Fruit fly (Drosophila melanogaster) Kc167 (cell line): ENCODE data around the gene CG11588.

Experiments used
- Myc ChIP-seq: fragments of >200 bp; optimal IDR thresholded peaks from 2 replicates; lab custom pipeline; 2017; ENCODE audit warnings: missing external identifiers
- Sin3A ChIP-seq: fragments of >200 bp; optimal IDR thresholded peaks from 2 replicates; lab custom pipeline; 2018; ENCODE audit warnings: missing external identifiers
- h ChIP-seq: fragments of >200 bp; optimal IDR thresholded peaks from 3 replicates; lab custom pipeline; 2018; ENCODE audit warnings: missing external identifiers
- insv ChIP-seq: fragments of >200 bp; optimal IDR thresholded peaks from 3 replicates; lab custom pipeline; 2018; ENCODE audit warnings: missing external identifiers
- psq ChIP-seq: fragments of >200 bp; optimal IDR thresholded peaks from 2 replicates; lab custom pipeline; 2017; ENCODE audit warnings: missing external identifiers
- ttk ChIP-seq: sonication (Bioruptor generic); optimal IDR thresholded peaks from 2 replicates; lab custom pipeline; 2017; ENCODE audit warnings: missing external identifiers

The CG11588 gene

DNA sequence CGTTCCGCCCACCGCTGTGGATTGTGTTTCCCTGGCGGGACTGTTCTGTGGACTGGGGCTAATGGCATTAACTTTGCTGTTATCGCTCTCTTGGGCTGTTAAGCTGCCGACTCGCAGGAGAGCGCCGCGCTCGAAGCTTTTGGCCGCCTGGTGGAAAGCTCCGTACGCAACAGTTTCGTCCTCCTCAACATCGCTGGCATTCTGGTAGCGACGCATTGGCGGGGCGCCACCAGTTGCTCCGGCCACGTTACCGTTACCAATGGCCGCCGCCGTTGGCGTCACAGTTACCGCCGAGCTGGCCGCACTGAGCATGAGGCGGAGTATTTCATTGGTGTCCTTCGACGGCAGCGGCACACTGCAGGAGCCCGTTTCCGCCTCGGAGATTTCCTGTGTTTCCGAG lies 16.0 kb downstream of the CG11588 start:
- TF ChIP-seq ttk: no peak
- no peak for TF ChIP-seq Sin3A
- no peak for TF ChIP-seq psq (lab: Kevin White, UChicago)
- no peak for TF ChIP-seq Myc
- no peak for TF ChIP-seq insv (lab: Kevin White, UChicago)
- no peak for TF ChIP-seq h (lab: Kevin White, UChicago)

DNA sequence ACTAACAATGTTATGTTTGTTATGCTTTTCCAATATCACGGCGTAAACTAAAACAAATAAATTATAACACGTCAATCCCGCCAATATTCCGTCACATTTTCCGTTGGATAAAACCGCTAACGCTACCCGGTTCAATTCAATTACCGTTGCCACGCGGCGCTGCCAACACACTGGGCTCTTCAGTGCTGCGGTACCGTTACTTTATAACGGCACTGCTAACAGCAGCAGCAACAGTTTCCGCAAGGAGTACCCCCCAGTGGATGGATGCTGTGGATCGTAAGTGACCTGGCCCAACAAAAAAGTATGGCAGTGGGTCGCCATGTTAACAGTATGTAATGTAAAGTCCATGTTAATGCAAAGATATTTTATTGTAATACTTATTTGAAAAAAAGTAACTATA lies 17.4 kb downstream of the CG11588 start, which contains the start of gene CG44837:
CG44837 (minus strand) TSS at position 157 of the 400 bp plus-strand sequence.
- no peak for TF ChIP-seq h (lab: Kevin White, UChicago)
- no peak for TF ChIP-seq ttk
- no peak for TF ChIP-seq Myc
- no peak for TF ChIP-seq Sin3A
- no peak for TF ChIP-seq psq (lab: Kevin White, UChicago)
- TF ChIP-seq insv (lab: Kevin White, UChicago): no peak

DNA sequence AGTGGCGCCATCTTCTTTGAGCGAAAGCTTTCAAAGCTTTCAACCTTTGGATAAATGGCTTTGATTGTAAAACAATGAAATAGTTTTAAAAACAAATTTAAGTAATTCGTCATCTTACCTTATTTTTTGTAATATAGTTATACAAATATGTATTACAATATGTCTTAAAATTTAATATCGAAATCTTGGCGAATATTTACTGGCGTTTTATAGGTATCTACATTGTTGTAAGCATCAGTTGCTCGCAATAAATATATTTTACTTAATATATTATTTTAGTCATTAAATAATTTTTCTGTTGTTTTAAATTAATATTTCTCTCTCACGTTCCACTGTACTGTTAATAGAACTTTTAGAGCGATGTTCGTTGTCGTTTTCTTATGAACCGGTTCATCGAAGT lies 20.3 kb downstream of the CG11588 start, which contains the start of gene Rpt4R:
Rpt4R (plus strand) TSS at position 301 of the 400 bp plus-strand sequence.
- TF ChIP-seq Myc (no peak), Sin3A (no peak), h (lab: Kevin White, UChicago) (no peak), insv (lab: Kevin White, UChicago) (no peak), psq (lab: Kevin White, UChicago) (no peak), ttk (no peak)

DNA sequence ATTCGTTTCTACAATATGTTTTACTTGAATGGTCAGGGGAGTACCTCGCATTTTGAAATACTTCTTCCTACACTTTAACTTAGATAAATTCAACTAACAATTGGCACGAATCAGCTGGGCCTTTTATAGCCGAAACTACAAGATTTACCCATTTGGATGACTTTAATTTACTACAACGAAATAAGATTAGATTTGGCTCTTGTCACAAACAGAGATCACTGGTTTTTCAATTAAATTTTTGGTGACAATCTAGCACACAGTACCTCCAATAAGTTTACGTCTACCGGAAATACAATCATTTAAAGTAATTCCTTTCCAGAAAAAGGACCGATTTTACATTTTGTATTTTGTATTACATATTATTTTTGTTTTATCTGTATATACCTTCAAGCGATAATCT lies 23.4 kb downstream of the CG11588 start, which contains the start of gene CG5883:
CG5883 (minus strand) TSS at position 101 of the 400 bp plus-strand sequence.
- no peak for TF ChIP-seq h (lab: Kevin White, UChicago)
- TF ChIP-seq ttk: no peak
- TF ChIP-seq Myc: no peak
- no peak for TF ChIP-seq insv (lab: Kevin White, UChicago)
- no peak for TF ChIP-seq Sin3A
- TF ChIP-seq psq (lab: Kevin White, UChicago): no peak

DNA sequence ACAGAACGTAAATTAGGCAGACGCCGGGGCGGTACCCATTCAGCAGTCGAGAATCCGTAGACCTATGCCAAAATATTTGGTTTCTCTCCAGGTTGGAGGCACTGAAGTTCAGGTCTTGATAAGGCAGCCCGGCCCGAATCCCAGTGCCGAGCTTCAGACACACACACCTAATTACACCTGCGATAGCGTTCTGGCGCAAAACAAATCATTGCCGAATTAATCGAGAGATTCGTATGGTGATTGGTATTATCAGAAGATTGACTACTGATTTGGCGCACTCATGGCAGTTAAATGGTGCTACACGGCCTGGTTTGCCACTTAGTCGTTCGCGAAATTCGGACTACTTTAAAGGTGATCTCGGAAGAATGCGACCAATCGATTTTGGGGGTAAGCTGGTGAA lies 26.0 kb downstream of the CG11588 start, which contains the start of gene CG7252:
CG7252 (plus strand) TSS at position 319 of the 400 bp plus-strand sequence.
- no peak for TF ChIP-seq insv (lab: Kevin White, UChicago)
- TF ChIP-seq psq (lab: Kevin White, UChicago): no peak
- no peak for TF ChIP-seq ttk
- no peak for TF ChIP-seq Sin3A
- no peak for TF ChIP-seq Myc
- no peak for TF ChIP-seq h (lab: Kevin White, UChicago)

DNA sequence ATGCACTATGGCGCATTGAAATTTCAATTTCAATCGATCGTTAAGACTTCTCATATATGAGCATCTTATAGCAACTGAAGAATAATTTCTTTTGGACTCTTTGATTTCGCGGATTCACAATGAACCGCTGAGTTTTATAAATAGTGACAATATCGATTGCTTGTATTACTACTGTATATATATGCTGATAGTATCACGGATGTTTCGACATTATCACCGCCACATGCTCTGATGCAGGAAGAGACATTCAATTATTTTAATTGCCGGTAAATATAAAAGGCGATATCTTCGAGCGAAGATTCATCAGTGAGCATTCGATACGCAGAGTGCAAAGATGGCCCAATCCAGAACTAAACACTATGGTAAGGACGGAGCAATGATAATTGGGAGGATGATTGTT lies 28.2 kb downstream of the CG11588 start, which contains the start of gene CG17826:
CG17826 (plus strand) TSS at position 301 of the 400 bp plus-strand sequence.
- no peak for TF ChIP-seq h (lab: Kevin White, UChicago)

DNA sequence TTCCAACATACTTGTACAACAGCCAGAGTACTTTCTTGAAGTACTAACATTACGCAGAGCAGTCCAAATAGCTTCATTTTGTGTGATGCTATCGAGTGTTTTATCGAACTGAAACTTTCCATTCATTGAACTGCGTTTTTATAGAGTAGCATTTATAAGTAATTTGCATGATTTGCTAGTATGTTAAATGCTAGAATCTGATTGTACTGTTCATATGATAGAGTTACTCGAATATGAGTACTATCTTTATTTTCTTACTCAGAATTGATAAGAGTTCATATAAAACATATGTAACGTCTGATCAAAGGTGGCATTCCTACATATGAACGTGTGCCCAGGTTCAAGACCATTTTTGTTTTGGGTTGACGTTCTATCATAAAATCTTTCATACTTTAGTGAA lies 31.9 kb downstream of the CG11588 start, which contains the start of gene obst-G:
obst-G (minus strand) TSS at position 101 of the 400 bp plus-strand sequence.
- TF ChIP-seq psq (lab: Kevin White, UChicago): no peak
- no peak for TF ChIP-seq insv (lab: Kevin White, UChicago)
- no peak for TF ChIP-seq Myc
- no peak for TF ChIP-seq Sin3A
- no peak for TF ChIP-seq h (lab: Kevin White, UChicago)
- TF ChIP-seq ttk: no peak

DNA sequence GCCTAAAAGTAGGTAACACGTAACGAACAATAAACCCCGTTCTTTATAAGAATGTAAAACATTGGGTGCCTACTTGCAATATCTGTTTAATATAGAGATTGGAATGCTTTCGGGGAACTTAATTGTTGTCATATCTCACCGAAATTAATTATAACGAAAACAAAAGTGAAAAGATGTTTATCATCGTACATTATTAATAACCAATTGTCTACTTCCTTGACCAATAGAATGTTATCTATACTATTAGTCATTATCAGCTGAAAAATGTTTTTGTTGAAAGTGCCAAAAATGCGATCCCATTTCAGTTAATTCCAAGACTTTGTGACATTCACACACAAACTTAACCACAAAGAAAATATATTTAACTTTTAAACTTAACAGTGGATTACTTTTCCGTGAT lies 32.5 kb downstream of the CG11588 start, which contains the start of gene CG7248:
CG7248 (plus strand) TSS at position 301 of the 400 bp plus-strand sequence.
- no peak for TF ChIP-seq insv (lab: Kevin White, UChicago)
- TF ChIP-seq h (lab: Kevin White, UChicago): no peak
- TF ChIP-seq psq (lab: Kevin White, UChicago): no peak
- no peak for TF ChIP-seq Myc
- no peak for TF ChIP-seq Sin3A
- no peak for TF ChIP-seq ttk

DNA sequence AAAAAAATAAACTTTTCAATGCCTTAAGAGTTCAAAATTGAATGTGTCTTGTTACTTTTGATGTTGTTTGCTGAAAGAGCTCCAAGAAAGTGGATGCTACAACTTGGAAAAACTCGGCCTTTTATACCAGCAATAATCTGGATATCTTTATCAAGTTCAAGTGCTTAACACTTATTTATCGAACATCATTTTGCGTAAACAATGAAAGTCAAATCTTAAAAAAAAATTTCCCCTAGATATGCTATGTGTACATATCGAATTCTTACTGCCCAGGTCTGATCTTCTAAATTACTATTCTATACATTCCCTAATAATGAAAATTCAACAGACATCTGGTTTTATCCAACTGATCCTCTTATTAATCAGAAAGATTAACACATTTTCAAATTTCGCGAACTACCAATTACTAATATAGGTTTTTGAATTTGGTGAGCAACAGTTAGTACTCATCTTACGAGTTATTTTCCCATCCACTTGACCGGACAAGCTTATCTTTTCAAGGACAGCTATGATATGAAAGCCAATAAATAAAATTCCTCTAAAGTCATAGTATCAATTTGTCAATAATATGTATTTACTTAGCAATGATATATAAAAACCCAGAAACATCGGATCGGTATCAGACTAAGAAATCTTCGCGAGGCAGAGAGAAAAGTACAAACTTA lies 36.5 kb downstream of the CG11588 start, which contains the start of the genes CG11570 and CG43294:
CG11570 (minus strand) TSS at position 101 of the 665 bp plus-strand sequence.
CG43294 (plus strand) TSS at position 615 of the 665 bp plus-strand sequence.
- TF ChIP-seq ttk: no peak
- TF ChIP-seq h (lab: Kevin White, UChicago): no peak
- no peak for TF ChIP-seq Sin3A
- TF ChIP-seq psq (lab: Kevin White, UChicago): no peak
- no peak for TF ChIP-seq insv (lab: Kevin White, UChicago)
- no peak for TF ChIP-seq Myc

DNA sequence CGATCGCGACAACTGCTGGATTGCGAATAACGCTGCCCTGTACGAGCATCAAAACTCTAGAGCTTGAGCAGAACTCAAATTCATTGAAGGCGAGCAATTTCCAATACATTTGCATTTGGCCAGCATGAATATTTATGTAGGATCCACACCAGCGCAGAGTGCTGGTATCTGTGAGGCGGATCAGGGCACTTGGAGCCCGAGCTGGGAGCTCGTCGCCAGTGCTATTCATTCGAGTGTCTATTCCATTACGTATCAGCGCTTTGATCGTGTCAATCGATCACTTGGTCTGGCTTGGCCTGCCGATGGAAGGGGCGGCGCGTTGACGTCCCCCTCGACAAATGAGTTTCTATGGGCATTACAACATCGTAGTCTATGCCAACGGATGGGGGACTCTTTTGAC lies 44.8 kb downstream of the CG11588 start, which contains the start of gene prc:
prc (minus strand) TSS at position 28 of the 400 bp plus-strand sequence.
- TF ChIP-seq insv (lab: Kevin White, UChicago) (no peak), psq (lab: Kevin White, UChicago) (no peak), Sin3A (no peak), ttk (no peak), Myc (no peak), h (lab: Kevin White, UChicago) (no peak)
